Worm (Caenorhabditis elegans) whole organism, young adult: ENCODE data around the gene E02C12.6.
A peak's percentile ranks its signal among the peaks of the same experiment; 100 is the strongest.

Source experiments
- B0261.1 ChIP-seq: sonication (generic microtip); optimal IDR thresholded peaks from 2 replicates; lab custom pipeline; 2016; ENCODE audit warnings: mild to moderate bottlenecking, missing genetic modification characterization, moderate library complexity, missing compliant biosample characterization
- B0336.3 ChIP-seq: fragments of 200-800 bp; sonication (Bioruptor generic); IDR thresholded peaks from 2 replicates; pipeline ENCODE4 v1.3.6; 2022; ENCODE audit warnings: missing genetic modification characterization, missing compliant biosample characterization
- C06A6.2 ChIP-seq: fragments of 200-800 bp; sonication (Bioruptor generic); conservative IDR thresholded peaks from 2 replicates; pipeline ENCODE4 v1.3.6; 2022; ENCODE audit warnings: missing genetic modification characterization, missing compliant biosample characterization
- C17E4.6 ChIP-seq: fragments of 200-800 bp; sonication (Bioruptor generic); IDR thresholded peaks from 2 replicates; pipeline ENCODE4 v1.3.6; 2022; ENCODE audit warnings: missing genetic modification reagents, missing genetic modification characterization, missing compliant biosample characterization
- F10E7.11 ChIP-seq: sonication (generic microtip); optimal IDR thresholded peaks from 2 replicates; lab custom pipeline; 2017; ENCODE audit warnings: mild to moderate bottlenecking, missing genetic modification characterization, moderate library complexity, missing compliant biosample characterization
- F37B4.10 ChIP-seq: fragments of 200-800 bp; sonication (Bioruptor generic); IDR thresholded peaks from 2 replicates; pipeline ENCODE4 v1.3.6; 2022; ENCODE audit warnings: missing genetic modification characterization, missing compliant biosample characterization
- F39B2.1 ChIP-seq: fragments of 200-800 bp; sonication (Bioruptor generic); IDR thresholded peaks from 2 replicates; pipeline ENCODE4 v1.3.6; 2022; ENCODE audit warnings: missing genetic modification reagents, missing genetic modification characterization, missing compliant biosample characterization
- T07F8.4 ChIP-seq: sonication (generic microtip); optimal IDR thresholded peaks from 2 replicates; lab custom pipeline; 2016; ENCODE audit warnings: mild to moderate bottlenecking, missing genetic modification characterization, moderate library complexity, missing compliant biosample characterization
- Y53G8AR.9 ChIP-seq: fragments of 200-800 bp; sonication (Bioruptor generic); conservative IDR thresholded peaks from 2 replicates; pipeline ENCODE4 v1.3.6; 2022; ENCODE audit warnings: missing genetic modification reagents, missing genetic modification characterization, missing compliant biosample characterization
- Y56A3A.18 ChIP-seq: fragments of 200-800 bp; sonication (Bioruptor generic); IDR thresholded peaks from 2 replicates; pipeline ENCODE4 v1.3.6; 2022; ENCODE audit warnings: missing genetic modification reagents, missing genetic modification characterization, missing compliant biosample characterization
- Y67H2A.10 ChIP-seq: fragments of 200-800 bp; sonication (Bioruptor generic); conservative IDR thresholded peaks from 2 replicates; pipeline ENCODE4 v1.3.6; 2022; ENCODE audit warnings: missing genetic modification reagents, missing genetic modification characterization, missing compliant biosample characterization
- Y79H2A.3 ChIP-seq: fragments of 200-800 bp; sonication (Bioruptor generic); conservative IDR thresholded peaks from 2 replicates; pipeline ENCODE4 v1.3.6; 2022; ENCODE audit warnings: missing genetic modification reagents, missing genetic modification characterization, missing compliant biosample characterization
- Y95B8A.8 ChIP-seq: fragments of 200-800 bp; sonication (Bioruptor generic); IDR thresholded peaks from 2 replicates; pipeline ENCODE4 v1.3.6; 2022; ENCODE audit warnings: missing genetic modification reagents, missing genetic modification characterization, missing compliant biosample characterization
- bed-1 ChIP-seq: fragments of 200-800 bp; sonication (Bioruptor generic); IDR thresholded peaks from 2 replicates; pipeline ENCODE4 v1.3.6; 2022; ENCODE audit warnings: missing genetic modification reagents, missing genetic modification characterization, missing compliant biosample characterization
- bed-2 ChIP-seq: fragments of 200-800 bp; sonication (Bioruptor generic); IDR thresholded peaks from 2 replicates; pipeline ENCODE4 v1.3.6; 2022; ENCODE audit warnings: missing genetic modification reagents, missing genetic modification characterization, missing compliant biosample characterization
- ccch-3 ChIP-seq: fragments of 200-800 bp; sonication (Bioruptor generic); optimal IDR thresholded peaks from 2 replicates; lab custom pipeline; 2018; ENCODE audit warnings: mild to moderate bottlenecking, missing genetic modification characterization, missing compliant biosample characterization
- cebp-1 ChIP-seq, 2 experiments: fragments of 200-800 bp in 1 of 2; sonication (Bioruptor generic) in 1 of 2; sonication (generic microtip) in 1 of 2; IDR thresholded peaks in 1 of 2; optimal IDR thresholded peaks in 1 of 2; 2 replicates each; pipeline versions ENCODE4 v1.3.6 to Lab custom; 2017 to 2022; ENCODE audit warnings: missing compliant biosample characterization in 2 of 2, missing genetic modification characterization in 2 of 2, mild to moderate bottlenecking in 1 of 2, missing genetic modification reagents in 1 of 2, moderate library complexity in 1 of 2
- ceh-100 ChIP-seq: fragments of 200-800 bp; sonication (Bioruptor generic); IDR thresholded peaks from 2 replicates; pipeline ENCODE4 v1.3.6; 2022; ENCODE audit warnings: missing genetic modification reagents, missing genetic modification characterization, missing compliant biosample characterization
- ceh-58 ChIP-seq: fragments of 200-800 bp; sonication (Bioruptor generic); IDR thresholded peaks from 2 replicates; pipeline ENCODE4 v1.3.6; 2022; ENCODE audit warnings: missing genetic modification characterization, missing compliant biosample characterization
- die-1 ChIP-seq: sonication (generic microtip); optimal IDR thresholded peaks from 2 replicates; lab custom pipeline; 2016; ENCODE audit warnings: missing genotype, mild to moderate bottlenecking, missing genetic modification characterization, missing compliant biosample characterization
- dox-1 ChIP-seq: fragments of 200-800 bp; sonication (Bioruptor generic); IDR thresholded peaks from 2 replicates; pipeline ENCODE4 v1.3.6; 2022; ENCODE audit warnings: missing genetic modification reagents, missing genetic modification characterization, missing compliant biosample characterization
- fkh-3 ChIP-seq: sonication (generic microtip); optimal IDR thresholded peaks from 2 replicates; lab custom pipeline; 2016; ENCODE audit warnings: mild to moderate bottlenecking, missing genetic modification characterization, missing compliant biosample characterization
- gei-17 ChIP-seq: fragments of 200-800 bp; sonication (Bioruptor generic); optimal IDR thresholded peaks from 2 replicates; lab custom pipeline; 2018; ENCODE audit warnings: mild to moderate bottlenecking, missing genetic modification characterization, missing compliant biosample characterization
- hlh-12 ChIP-seq: sonication (generic microtip); optimal IDR thresholded peaks from 2 replicates; lab custom pipeline; 2016; ENCODE audit warnings: missing genetic modification characterization, missing compliant biosample characterization
- hmg-1.2 ChIP-seq: fragments of 200-800 bp; sonication (Bioruptor generic); IDR thresholded peaks from 2 replicates; pipeline ENCODE4 v1.3.6; 2022; ENCODE audit warnings: missing genetic modification reagents, missing genetic modification characterization, missing compliant biosample characterization
- let-526 ChIP-seq: fragments of 200-800 bp; sonication (Bioruptor generic); IDR thresholded peaks from 2 replicates; pipeline ENCODE4 v1.3.6; 2022; ENCODE audit warnings: missing genetic modification reagents, missing genetic modification characterization, missing compliant biosample characterization
- lin-54 ChIP-seq: fragments of 200-800 bp; sonication (Bioruptor generic); optimal IDR thresholded peaks from 2 replicates; lab custom pipeline; 2018; ENCODE audit warnings: mild to moderate bottlenecking, missing genetic modification characterization, missing compliant biosample characterization
- lsy-27 ChIP-seq: sonication (generic microtip); optimal IDR thresholded peaks from 2 replicates; lab custom pipeline; 2017; ENCODE audit warnings: missing genetic modification characterization, mild to moderate bottlenecking, missing compliant biosample characterization, antibody characterized with exemption, missing genotype, borderline replicate concordance; ENCODE audit not compliant: insufficient read depth
- madf-3 ChIP-seq: fragments of 200-800 bp; sonication (Bioruptor generic); IDR thresholded peaks from 2 replicates; pipeline ENCODE4 v1.3.6; 2022; ENCODE audit warnings: missing genetic modification reagents, missing genetic modification characterization, missing compliant biosample characterization
- madf-8 ChIP-seq: fragments of 200-800 bp; sonication (Bioruptor generic); conservative IDR thresholded peaks from 2 replicates; pipeline ENCODE4 v1.3.6; 2022; ENCODE audit warnings: missing genetic modification reagents, missing genetic modification characterization, missing compliant biosample characterization
- mel-28 ChIP-seq: sonication (generic microtip); optimal IDR thresholded peaks from 2 replicates; lab custom pipeline; 2016; ENCODE audit warnings: borderline replicate concordance, mild to moderate bottlenecking, missing genetic modification characterization, missing compliant biosample characterization
- nhr-179 ChIP-seq: sonication (generic microtip); optimal IDR thresholded peaks from 2 replicates; lab custom pipeline; 2016; ENCODE audit warnings: mild to moderate bottlenecking, missing genetic modification characterization, missing compliant biosample characterization
- nhr-90 ChIP-seq: sonication (generic microtip); optimal IDR thresholded peaks from 2 replicates; lab custom pipeline; 2016; ENCODE audit warnings: missing genotype, mild to moderate bottlenecking, missing genetic modification characterization, missing compliant biosample characterization
- rec-8 ChIP-seq, 2 experiments: sonication (generic microtip); optimal IDR thresholded peaks; 2 replicates each; lab custom pipeline; 2016; ENCODE audit warnings: mild to moderate bottlenecking in 2 of 2, missing genetic modification characterization in 2 of 2, missing genetic modification reagents in 2 of 2, missing genotype in 2 of 2, missing biosample characterization in 1 of 2, missing compliant biosample characterization in 1 of 2, moderate library complexity in 1 of 2
- sdz-38 ChIP-seq: sonication (generic microtip); optimal IDR thresholded peaks from 2 replicates; lab custom pipeline; 2016; ENCODE audit warnings: missing genotype, missing genetic modification characterization, missing compliant biosample characterization
- sea-2 ChIP-seq: fragments of 200-800 bp; sonication (Bioruptor generic); IDR thresholded peaks from 2 replicates; pipeline ENCODE4 v1.3.6; 2022; ENCODE audit warnings: missing genetic modification characterization, missing compliant biosample characterization
- snpc-1.3 ChIP-seq: sonication (generic microtip); optimal IDR thresholded peaks from 2 replicates; lab custom pipeline; 2017; ENCODE audit warnings: missing genetic modification characterization, mild to moderate bottlenecking, missing compliant biosample characterization, antibody characterized with exemption, moderate library complexity, missing genotype, missing genetic modification reagents; ENCODE audit not compliant: insufficient read depth
- snpc-3.4 ChIP-seq: sonication (generic microtip); optimal IDR thresholded peaks from 2 replicates; lab custom pipeline; 2017; ENCODE audit warnings: missing genetic modification characterization, mild to moderate bottlenecking, missing compliant biosample characterization, antibody characterized with exemption, moderate library complexity, missing genotype, missing genetic modification reagents
- snpc-4 ChIP-seq, 5 experiments: fragments of 150-350 bp in 1 of 5; sonication (generic microtip) in 4 of 5; optimal IDR thresholded peaks; 2 replicates each; lab custom pipeline; 2014 to 2018; ENCODE audit warnings: missing genetic modification characterization in 5 of 5, missing biosample characterization in 3 of 5, antibody characterized with exemption in 2 of 5, mild to moderate bottlenecking in 2 of 5, missing compliant biosample characterization in 2 of 5, missing genotype in 2 of 5, moderate library complexity in 2 of 5, missing genetic modification reagents in 1 of 5
- sptf-2 ChIP-seq: fragments of 200-800 bp; sonication (Bioruptor generic); optimal IDR thresholded peaks from 2 replicates; lab custom pipeline; 2018; ENCODE audit warnings: mild to moderate bottlenecking, missing genetic modification characterization, missing compliant biosample characterization
- unc-130 ChIP-seq: sonication (generic microtip); optimal IDR thresholded peaks from 2 replicates; lab custom pipeline; 2016; ENCODE audit warnings: missing genetic modification reagents, missing genetic modification characterization, missing compliant biosample characterization
- zim-3 ChIP-seq: sonication (generic microtip); optimal IDR thresholded peaks from 2 replicates; lab custom pipeline; 2017; ENCODE audit warnings: mild to moderate bottlenecking, missing genetic modification characterization, moderate library complexity, missing compliant biosample characterization
- ztf-26 ChIP-seq: sonication (generic microtip); optimal IDR thresholded peaks from 2 replicates; lab custom pipeline; 2017; ENCODE audit warnings: missing genetic modification characterization, missing compliant biosample characterization
- ztf-28 ChIP-seq: fragments of 200-800 bp; sonication (Bioruptor generic); IDR thresholded peaks from 2 replicates; pipeline ENCODE4 v1.3.6; 2022; ENCODE audit warnings: missing genetic modification reagents, missing genetic modification characterization, missing compliant biosample characterization
- ztf-6 ChIP-seq: fragments of 200-800 bp; sonication (Bioruptor generic); IDR thresholded peaks from 2 replicates; pipeline ENCODE4 v1.3.6; 2022; ENCODE audit warnings: missing genetic modification reagents, missing genetic modification characterization, missing compliant biosample characterization

E02C12.6 gene

DNA sequence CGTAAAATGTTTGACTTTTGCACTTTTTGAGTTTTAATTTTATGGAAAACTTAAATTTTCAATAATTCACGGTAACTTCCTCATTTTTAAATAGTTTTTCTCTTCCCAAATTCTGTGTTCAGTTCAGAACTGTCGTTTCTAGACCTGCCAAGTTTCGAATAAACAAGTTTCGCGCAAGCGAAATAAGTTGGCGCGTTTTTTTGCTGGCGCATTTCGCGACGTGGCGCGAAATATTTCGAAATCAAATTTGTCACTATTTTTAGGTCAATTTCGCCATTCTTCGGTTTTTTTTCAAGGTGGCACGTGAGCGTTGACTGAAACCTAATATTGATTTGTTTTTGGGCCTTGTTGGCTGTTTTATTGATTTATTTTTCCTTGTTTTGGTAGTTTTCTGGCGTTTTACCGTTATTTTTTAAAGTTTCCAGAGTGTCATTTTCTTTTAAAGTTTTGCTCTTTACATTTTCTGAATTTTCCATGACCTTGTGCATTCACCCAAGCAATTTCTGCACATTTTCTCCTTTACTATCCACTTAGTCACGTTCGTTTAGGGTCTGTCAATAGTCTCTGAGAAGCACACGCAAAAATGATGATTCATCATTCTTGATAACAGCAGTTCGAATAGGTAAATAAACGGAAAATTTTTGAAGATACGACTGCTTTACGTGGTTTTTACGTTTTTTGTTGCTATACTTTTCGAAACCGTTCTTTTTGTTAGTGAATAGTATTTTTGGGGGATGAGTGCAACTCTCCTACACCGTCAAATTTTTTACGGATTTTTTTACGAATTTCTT, 11.8 kb upstream of the E02C12.6 start:
- TF ChIP-seq die-1 (tag; lab: Kevin White, UChicago) (no peak), mel-28 (no peak), ccch-3 (GFP tag; lab: Kevin White, UChicago) (no peak), snpc-4 (GFP tag; optimal IDR thresholded peaks at IDR 0.05; lab: Kevin White, UChicago) (peak; percentile 29), snpc-4 (tag; optimal IDR thresholded peaks at IDR 0.05; lab: Kevin White, UChicago) (peak in 2 of 4 experiments; percentile 50 to 60), nhr-90 (tag; lab: Kevin White, UChicago) (no peak), ztf-6 (GFP tag; lab: Robert Waterston, UW) (no peak), bed-2 (GFP tag; lab: Robert Waterston, UW) (no peak), F37B4.10 (GFP tag; lab: Robert Waterston, UW) (no peak), madf-3 (GFP tag; lab: Robert Waterston, UW) (peak; percentile 92), zim-3 (tag; lab: Kevin White, UChicago) (no peak), ztf-26 (tag; lab: Kevin White, UChicago) (no peak), madf-8 (GFP tag; lab: Robert Waterston, UW) (peak; percentile 100), unc-130 (GFP tag; lab: Kevin White, UChicago) (peak; percentile 88), nhr-179 (no peak), sdz-38 (tag; lab: Kevin White, UChicago) (no peak), Y56A3A.18 (GFP tag; lab: Robert Waterston, UW) (no peak), T07F8.4 (tag; lab: Kevin White, UChicago) (no peak), ztf-28 (GFP tag; lab: Robert Waterston, UW) (0 out of 2 replicates have a peak, but pooled peaks have one; percentile 80), Y53G8AR.9 (GFP tag; lab: Robert Waterston, UW) (peak; percentile 85), F10E7.11 (tag; lab: Kevin White, UChicago) (no peak), rec-8 (tag; optimal IDR thresholded peaks at IDR 0.05; lab: Kevin White, UChicago) (no peak), fkh-3 (no peak), Y95B8A.8 (GFP tag; lab: Robert Waterston, UW) (peak; percentile 91; the same call in 1 of the 2 replicates), cebp-1 (GFP tag; IDR thresholded peaks at IDR 0.05; lab: Robert Waterston, UW) (peak; percentile 71), cebp-1 (tag; optimal IDR thresholded peaks at IDR 0.05; lab: Kevin White, UChicago) (peak; percentile 82), sptf-2 (no peak), hmg-1.2 (GFP tag; lab: Robert Waterston, UW) (peak; percentile 67; the same call in 1 of the 2 replicates), B0336.3 (GFP tag; lab: Robert Waterston, UW) (peak; percentile 90), C17E4.6 (GFP tag; lab: Robert Waterston, UW) (no peak), lsy-27 (tag; lab: Kevin White, UChicago) (no peak), snpc-1.3 (tag; lab: Kevin White, UChicago) (no peak), Y67H2A.10 (no peak), let-526 (GFP tag; lab: Robert Waterston, UW) (no peak), bed-1 (GFP tag; lab: Robert Waterston, UW) (no peak), C06A6.2 (GFP tag; lab: Robert Waterston, UW) (no peak), ceh-100 (GFP tag; lab: Robert Waterston, UW) (no peak; the same call in 1 of the 2 replicates), B0261.1 (tag; lab: Kevin White, UChicago) (no peak), F39B2.1 (GFP tag; lab: Robert Waterston, UW) (no peak), snpc-3.4 (tag; lab: Kevin White, UChicago) (peak; percentile 94), ceh-58 (no peak), Y79H2A.3 (GFP tag; lab: Robert Waterston, UW) (0 out of 2 replicates have a peak, but pooled peaks have one; percentile 55), dox-1 (GFP tag; lab: Robert Waterston, UW) (peak; percentile 94), lin-54 (GFP tag; lab: Kevin White, UChicago) (peak; percentile 93), gei-17 (GFP tag; lab: Kevin White, UChicago) (no peak), hlh-12 (tag; lab: Kevin White, UChicago) (no peak), sea-2 (no peak)
